Worm (Caenorhabditis elegans) whole organism, midembryonic: ENCODE measurements around the gene fbxa-50.

Experiments used
- T22C8.4 ChIP-seq: fragments of 200-800 bp; sonication (Bioruptor generic); IDR thresholded peaks from 2 replicates; pipeline ENCODE4 v1.3.6; 2022; ENCODE audit warnings: missing genetic modification characterization, missing compliant biosample characterization
- cog-1 ChIP-seq: sonication (generic microtip); optimal IDR thresholded peaks from 2 replicates; lab custom pipeline; 2016; ENCODE audit warnings: missing genetic modification characterization, missing compliant biosample characterization
- flt-1 ChIP-seq: fragments of 200-800 bp; sonication (Bioruptor generic); IDR thresholded peaks from 2 replicates; pipeline ENCODE4 v1.3.6; 2022; ENCODE audit warnings: missing genetic modification characterization, missing compliant biosample characterization
- klf-2 ChIP-seq: fragments of 200-800 bp; sonication (Bioruptor generic); conservative IDR thresholded peaks from 2 replicates; pipeline ENCODE4 v1.3.6; 2022; ENCODE audit warnings: missing genetic modification reagents, missing genetic modification characterization, missing compliant biosample characterization
- med-1 ChIP-seq: sonication (generic microtip); optimal IDR thresholded peaks from 2 replicates; lab custom pipeline; 2017; ENCODE audit warnings: missing genetic modification characterization, mild to moderate bottlenecking, missing compliant biosample characterization, antibody characterized with exemption, missing genetic modification reagents; ENCODE audit not compliant: insufficient read depth
- ref-1 ChIP-seq: fragments of 200-800 bp; sonication (Bioruptor generic); conservative IDR thresholded peaks from 2 replicates; pipeline ENCODE4 v1.3.6; 2022; ENCODE audit warnings: missing genetic modification reagents, missing genetic modification characterization, missing compliant biosample characterization
- tab-1 ChIP-seq: fragments of 200-800 bp; sonication (Bioruptor generic); IDR thresholded peaks from 2 replicates; pipeline ENCODE4 v1.3.6; 2022; ENCODE audit warnings: missing genetic modification characterization, missing compliant biosample characterization
- ztf-23 ChIP-seq: fragments of 200-800 bp; sonication (Bioruptor generic); IDR thresholded peaks from 2 replicates; pipeline ENCODE4 v1.3.6; 2022; ENCODE audit warnings: missing genetic modification reagents, missing genetic modification characterization, missing compliant biosample characterization
- ztf-29 ChIP-seq: fragments of 200-800 bp; sonication (Bioruptor generic); IDR thresholded peaks from 2 replicates; pipeline ENCODE4 v1.3.6; 2022; ENCODE audit warnings: missing genetic modification reagents, missing genetic modification characterization, missing compliant biosample characterization

- TF ChIP-seq med-1 (GFP tag; lab: Kevin White, UChicago) (no peak), T22C8.4 (no peak), ref-1 (no peak), cog-1 (tag; lab: Kevin White, UChicago) (no peak), flt-1 (GFP tag; lab: Robert Waterston, UW) (no peak), ztf-29 (no peak), klf-2 (GFP tag; lab: Robert Waterston, UW) (no peak), ztf-23 (GFP tag; lab: Robert Waterston, UW) (no peak), tab-1 (GFP tag; lab: Robert Waterston, UW) (no peak)
Measured at ce11 chrIII:1297604-1298003, 9.3 kb upstream of the fbxa-50 start, which contains the start of gene fbxa-28.
